Worm (Caenorhabditis elegans) whole organism, young adult: ENCODE results near the gene C54E4.4.

Source experiments
- B0019.2 ChIP-seq: fragments of 200-800 bp; sonication (Bioruptor generic); conservative IDR thresholded peaks from 2 replicates; pipeline ENCODE4 v1.3.6; 2022; ENCODE audit warnings: missing genetic modification reagents, missing genetic modification characterization, missing compliant biosample characterization
- B0035.1 ChIP-seq: sonication (generic microtip); optimal IDR thresholded peaks from 2 replicates; lab custom pipeline; 2016; ENCODE audit warnings: missing genetic modification characterization, mild to moderate bottlenecking, missing compliant biosample characterization, missing genotype, missing genetic modification reagents
- B0261.1 ChIP-seq: sonication (generic microtip); optimal IDR thresholded peaks from 2 replicates; lab custom pipeline; 2016; ENCODE audit warnings: mild to moderate bottlenecking, missing genetic modification characterization, moderate library complexity, missing compliant biosample characterization
- B0336.3 ChIP-seq: fragments of 200-800 bp; sonication (Bioruptor generic); IDR thresholded peaks from 2 replicates; pipeline ENCODE4 v1.3.6; 2022; ENCODE audit warnings: missing genetic modification characterization, missing compliant biosample characterization
- D2030.7 ChIP-seq: fragments of 200-800 bp; sonication (Bioruptor generic); IDR thresholded peaks from 2 replicates; pipeline ENCODE4 v1.3.6; 2022; ENCODE audit warnings: missing genetic modification reagents, missing genetic modification characterization, missing compliant biosample characterization
- F55B11.4 ChIP-seq: sonication (generic microtip); optimal IDR thresholded peaks from 2 replicates; lab custom pipeline; 2016; ENCODE audit warnings: missing compliant biosample characterization, missing genetic modification characterization, borderline replicate concordance; ENCODE audit not compliant: insufficient read depth
- F57A8.1 ChIP-seq: fragments of 200-800 bp; sonication (Bioruptor generic); optimal IDR thresholded peaks from 2 replicates; lab custom pipeline; 2018; ENCODE audit warnings: mild to moderate bottlenecking, missing genetic modification characterization, moderate library complexity, missing compliant biosample characterization
- K12H6.12 ChIP-seq: fragments of 200-800 bp; sonication (Bioruptor generic); optimal IDR thresholded peaks from 2 replicates; lab custom pipeline; 2018; ENCODE audit warnings: mild to moderate bottlenecking, missing genetic modification characterization, missing compliant biosample characterization
- T07F8.4 ChIP-seq: sonication (generic microtip); optimal IDR thresholded peaks from 2 replicates; lab custom pipeline; 2016; ENCODE audit warnings: mild to moderate bottlenecking, missing genetic modification characterization, moderate library complexity, missing compliant biosample characterization
- T26A5.8 ChIP-seq: sonication (generic microtip); optimal IDR thresholded peaks from 2 replicates; lab custom pipeline; 2016; ENCODE audit warnings: missing genetic modification characterization, missing compliant biosample characterization
- Y56A3A.18 ChIP-seq: fragments of 200-800 bp; sonication (Bioruptor generic); IDR thresholded peaks from 2 replicates; pipeline ENCODE4 v1.3.6; 2022; ENCODE audit warnings: missing genetic modification reagents, missing genetic modification characterization, missing compliant biosample characterization
- atf-7 ChIP-seq: sonication (generic microtip); optimal IDR thresholded peaks from 2 replicates; lab custom pipeline; 2017; ENCODE audit warnings: mild to moderate bottlenecking, missing genetic modification characterization, missing compliant biosample characterization
- attf-6 ChIP-seq: fragments of 200-800 bp; sonication (Bioruptor generic); IDR thresholded peaks from 2 replicates; pipeline ENCODE4 v1.3.6; 2022; ENCODE audit warnings: missing genetic modification reagents, missing genetic modification characterization, missing compliant biosample characterization
- bed-2 ChIP-seq: fragments of 200-800 bp; sonication (Bioruptor generic); IDR thresholded peaks from 2 replicates; pipeline ENCODE4 v1.3.6; 2022; ENCODE audit warnings: missing genetic modification reagents, missing genetic modification characterization, missing compliant biosample characterization
- ccch-3 ChIP-seq: fragments of 200-800 bp; sonication (Bioruptor generic); optimal IDR thresholded peaks from 2 replicates; lab custom pipeline; 2018; ENCODE audit warnings: mild to moderate bottlenecking, missing genetic modification characterization, missing compliant biosample characterization
- cebp-2 ChIP-seq: fragments of 200-800 bp; sonication (Bioruptor generic); IDR thresholded peaks from 2 replicates; pipeline ENCODE4 v1.3.6; 2022; ENCODE audit warnings: missing genetic modification characterization, missing compliant biosample characterization
- ceh-40 ChIP-seq: fragments of 200-800 bp; sonication (Bioruptor generic); IDR thresholded peaks from 2 replicates; pipeline ENCODE4 v1.3.6; 2022; ENCODE audit warnings: missing genetic modification characterization, missing compliant biosample characterization
- ceh-58 ChIP-seq: fragments of 200-800 bp; sonication (Bioruptor generic); IDR thresholded peaks from 2 replicates; pipeline ENCODE4 v1.3.6; 2022; ENCODE audit warnings: missing genetic modification characterization, missing compliant biosample characterization
- ceh-79 ChIP-seq: sonication (generic microtip); optimal IDR thresholded peaks from 2 replicates; lab custom pipeline; 2017; ENCODE audit warnings: mild to moderate bottlenecking, missing genetic modification characterization, missing compliant biosample characterization
- ceh-91 ChIP-seq: fragments of 200-800 bp; sonication (Bioruptor generic); IDR thresholded peaks from 2 replicates; pipeline ENCODE4 v1.3.6; 2022; ENCODE audit warnings: missing genetic modification reagents, missing genetic modification characterization, missing compliant biosample characterization
- chd-7 ChIP-seq: sonication (generic microtip); optimal IDR thresholded peaks from 2 replicates; lab custom pipeline; 2016; ENCODE audit warnings: mild to moderate bottlenecking, missing genetic modification characterization, moderate library complexity, missing compliant biosample characterization
- dox-1 ChIP-seq: fragments of 200-800 bp; sonication (Bioruptor generic); IDR thresholded peaks from 2 replicates; pipeline ENCODE4 v1.3.6; 2022; ENCODE audit warnings: missing genetic modification reagents, missing genetic modification characterization, missing compliant biosample characterization
- dpff-1 ChIP-seq: sonication (generic microtip); optimal IDR thresholded peaks from 2 replicates; lab custom pipeline; 2017; ENCODE audit warnings: mild to moderate bottlenecking, missing genetic modification characterization, missing compliant biosample characterization
- efl-1 ChIP-seq: fragments of 150-350 bp; optimal IDR thresholded peaks from 2 replicates; lab custom pipeline; 2014; ENCODE audit warnings: missing biosample characterization, missing genetic modification reagents, missing genetic modification characterization
- egrh-3 ChIP-seq: fragments of 200-800 bp; sonication (Bioruptor generic); IDR thresholded peaks from 2 replicates; pipeline ENCODE4 v1.3.6; 2022; ENCODE audit warnings: missing genetic modification reagents, missing genetic modification characterization, missing compliant biosample characterization
- him-1 ChIP-seq: sonication (generic microtip); optimal IDR thresholded peaks from 2 replicates; lab custom pipeline; 2016; ENCODE audit warnings: missing genotype, missing genetic modification reagents, missing genetic modification characterization, missing compliant biosample characterization
- hlh-26 ChIP-seq: fragments of 200-800 bp; sonication (Bioruptor generic); conservative IDR thresholded peaks from 2 replicates; pipeline ENCODE4 v1.3.6; 2022; ENCODE audit warnings: missing genetic modification reagents, missing genetic modification characterization, missing compliant biosample characterization
- hrde-1 ChIP-seq: sonication (generic microtip); optimal IDR thresholded peaks from 2 replicates; lab custom pipeline; 2016; ENCODE audit warnings: missing genetic modification characterization, mild to moderate bottlenecking, missing compliant biosample characterization, moderate library complexity, missing genotype, missing genetic modification reagents, borderline replicate concordance
- hsf-1 ChIP-seq: fragments of 200-800 bp; sonication (Bioruptor generic); IDR thresholded peaks from 2 replicates; pipeline ENCODE4 v1.3.6; 2022; ENCODE audit warnings: missing genetic modification reagents, missing genetic modification characterization, missing compliant biosample characterization
- lag-1 ChIP-seq: fragments of 200-800 bp; sonication (Bioruptor generic); IDR thresholded peaks from 2 replicates; pipeline ENCODE4 v1.3.6; 2022; ENCODE audit warnings: missing genetic modification reagents, missing genetic modification characterization, missing compliant biosample characterization
- let-526 ChIP-seq: fragments of 200-800 bp; sonication (Bioruptor generic); IDR thresholded peaks from 2 replicates; pipeline ENCODE4 v1.3.6; 2022; ENCODE audit warnings: missing genetic modification reagents, missing genetic modification characterization, missing compliant biosample characterization
- lin-26 ChIP-seq: fragments of 200-800 bp; sonication (Bioruptor generic); IDR thresholded peaks from 2 replicates; pipeline ENCODE4 v1.3.6; 2022; ENCODE audit warnings: missing genetic modification reagents, missing genetic modification characterization, missing compliant biosample characterization
- lin-40 ChIP-seq: sonication (generic microtip); optimal IDR thresholded peaks from 2 replicates; lab custom pipeline; 2016; ENCODE audit warnings: missing genetic modification characterization, mild to moderate bottlenecking, missing compliant biosample characterization, missing genotype, missing genetic modification reagents
- lsl-1 ChIP-seq: fragments of 200-800 bp; sonication (Bioruptor generic); optimal IDR thresholded peaks from 2 replicates; lab custom pipeline; 2018; ENCODE audit warnings: mild to moderate bottlenecking, missing genetic modification characterization, moderate library complexity, missing compliant biosample characterization
- madf-3 ChIP-seq: fragments of 200-800 bp; sonication (Bioruptor generic); IDR thresholded peaks from 2 replicates; pipeline ENCODE4 v1.3.6; 2022; ENCODE audit warnings: missing genetic modification reagents, missing genetic modification characterization, missing compliant biosample characterization
- madf-6 ChIP-seq: fragments of 200-800 bp; sonication (Bioruptor generic); IDR thresholded peaks from 2 replicates; pipeline ENCODE4 v1.3.6; 2022; ENCODE audit warnings: missing genetic modification reagents, missing genetic modification characterization, missing compliant biosample characterization
- mel-28 ChIP-seq: sonication (generic microtip); optimal IDR thresholded peaks from 2 replicates; lab custom pipeline; 2016; ENCODE audit warnings: borderline replicate concordance, mild to moderate bottlenecking, missing genetic modification characterization, missing compliant biosample characterization
- mes-4 ChIP-seq: sonication (generic microtip); optimal IDR thresholded peaks from 2 replicates; lab custom pipeline; 2016; ENCODE audit warnings: missing genotype, missing genetic modification characterization, missing compliant biosample characterization
- nfya-1 ChIP-seq: sonication (generic microtip); optimal IDR thresholded peaks from 2 replicates; lab custom pipeline; 2017; ENCODE audit warnings: antibody characterized with exemption, missing compliant biosample characterization, missing genetic modification characterization, borderline replicate concordance; ENCODE audit not compliant: insufficient read depth
- nfyb-1 ChIP-seq: fragments of 200-800 bp; sonication (Bioruptor generic); IDR thresholded peaks from 2 replicates; pipeline ENCODE4 v1.3.6; 2022; ENCODE audit warnings: missing genetic modification reagents, missing genetic modification characterization, missing compliant biosample characterization
- pha-4 ChIP-seq: fragments of 150-350 bp; sonication (generic microtip); optimal IDR thresholded peaks from 2 replicates; lab custom pipeline; 2014; ENCODE audit warnings: missing biosample characterization, missing genetic modification reagents, missing genetic modification characterization
- sdz-38 ChIP-seq: sonication (generic microtip); optimal IDR thresholded peaks from 2 replicates; lab custom pipeline; 2016; ENCODE audit warnings: missing genotype, missing genetic modification characterization, missing compliant biosample characterization
- sea-2 ChIP-seq: fragments of 200-800 bp; sonication (Bioruptor generic); IDR thresholded peaks from 2 replicates; pipeline ENCODE4 v1.3.6; 2022; ENCODE audit warnings: missing genetic modification characterization, missing compliant biosample characterization
- snpc-4 ChIP-seq, 5 experiments: fragments of 150-350 bp in 1 of 5; sonication (generic microtip) in 4 of 5; optimal IDR thresholded peaks; 2 replicates each; lab custom pipeline; 2014 to 2018; ENCODE audit warnings: missing genetic modification characterization in 5 of 5, missing biosample characterization in 3 of 5, antibody characterized with exemption in 2 of 5, mild to moderate bottlenecking in 2 of 5, missing compliant biosample characterization in 2 of 5, missing genotype in 2 of 5, moderate library complexity in 2 of 5, missing genetic modification reagents in 1 of 5
- tbp1 ChIP-seq: fragments of 200-800 bp; sonication (Bioruptor generic); optimal IDR thresholded peaks from 2 replicates; lab custom pipeline; 2018; ENCODE audit warnings: mild to moderate bottlenecking, missing genetic modification characterization, missing compliant biosample characterization
- tlf-1 ChIP-seq: fragments of 200-800 bp; sonication (Bioruptor generic); optimal IDR thresholded peaks from 2 replicates; lab custom pipeline; 2018; ENCODE audit warnings: mild to moderate bottlenecking, missing genetic modification characterization, missing compliant biosample characterization
- unc-130 ChIP-seq: sonication (generic microtip); optimal IDR thresholded peaks from 2 replicates; lab custom pipeline; 2016; ENCODE audit warnings: missing genetic modification reagents, missing genetic modification characterization, missing compliant biosample characterization
- unc-62 ChIP-seq: fragments of 150-350 bp; optimal IDR thresholded peaks from 2 replicates; lab custom pipeline; 2014; ENCODE audit warnings: missing biosample characterization, missing genetic modification reagents, missing genetic modification characterization
- ztf-18 ChIP-seq: sonication (generic microtip); optimal IDR thresholded peaks from 2 replicates; lab custom pipeline; 2016; ENCODE audit warnings: missing genotype, mild to moderate bottlenecking, missing genetic modification characterization, missing compliant biosample characterization

C54E4.4 gene

DNA sequence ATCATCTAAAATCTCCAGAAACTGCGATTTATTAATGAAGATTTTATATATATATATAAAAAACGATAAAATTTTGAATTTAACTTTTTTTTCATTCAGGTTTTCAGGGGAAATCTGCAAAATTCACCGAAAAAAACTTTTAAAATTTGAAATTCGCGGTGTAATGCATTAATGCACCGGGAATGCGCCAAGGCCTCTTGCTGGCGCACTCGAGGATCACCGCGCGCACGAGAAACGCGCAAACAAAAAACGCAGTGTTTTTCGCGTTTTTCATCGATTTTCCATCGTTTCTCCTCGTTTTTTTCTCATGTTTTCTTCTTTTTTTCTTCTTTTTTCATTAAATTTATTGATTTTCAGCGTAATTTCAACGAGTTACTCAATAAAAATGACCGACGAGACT lies 9.1 kb upstream of the C54E4.4 start, which contains the start of gene hrpu-2 (continued):
- TF ChIP-seq mes-4 (no peak), hsf-1 (no peak), let-526 (GFP tag; lab: Robert Waterston, UW) (no peak), ztf-18 (tag; lab: Kevin White, UChicago) (peak; percentile 96), K12H6.12 (peak; percentile 47), T07F8.4 (no peak), B0261.1 (tag; lab: Kevin White, UChicago) (no peak), B0035.1 (no peak), lin-26 (no peak), snpc-4 (GFP tag; optimal IDR thresholded peaks at IDR 0.05; lab: Kevin White, UChicago) (peak; percentile 6), snpc-4 (tag; optimal IDR thresholded peaks at IDR 0.05; lab: Kevin White, UChicago) (peak in 2 of 4 experiments; percentile 17 to 74), ccch-3 (no peak), unc-130 (GFP tag; lab: Kevin White, UChicago) (peak; percentile 13), chd-7 (tag; lab: Kevin White, UChicago) (peak; percentile 25), nfya-1 (tag; lab: Kevin White, UChicago) (no peak), ceh-58 (GFP tag; lab: Robert Waterston, UW) (no peak), efl-1 (GFP tag; lab: Kevin White, UChicago) (peak; percentile 78), unc-62 (no peak), tbp1 (GFP tag; lab: Kevin White, UChicago) (peak; percentile 56), him-1 (tag; lab: Kevin White, UChicago) (peak; percentile 26), lsl-1 (peak; percentile 30), atf-7 (tag; lab: Kevin White, UChicago) (peak; percentile 40), Y56A3A.18 (no peak), tlf-1 (GFP tag; lab: Kevin White, UChicago) (peak; percentile 47), dpff-1 (tag; lab: Kevin White, UChicago) (no peak), cebp-2 (no peak), B0336.3 (GFP tag; lab: Robert Waterston, UW) (peak; percentile 63), madf-6 (GFP tag; lab: Robert Waterston, UW) (peak; percentile 72), nfyb-1 (GFP tag; lab: Robert Waterston, UW) (0 out of 2 replicates have a peak, but pooled peaks have one; percentile 62), egrh-3 (GFP tag; lab: Robert Waterston, UW) (no peak), mel-28 (no peak), hrde-1 (tag; lab: Kevin White, UChicago) (peak; percentile 1), hlh-26 (no peak), lin-40 (tag; lab: Kevin White, UChicago) (peak; percentile 92), ceh-91 (GFP tag; lab: Robert Waterston, UW) (peak; percentile 57), F57A8.1 (GFP tag; lab: Kevin White, UChicago) (no peak), D2030.7 (GFP tag; lab: Robert Waterston, UW) (no peak; the same call in 1 of the 2 replicates), attf-6 (GFP tag; lab: Robert Waterston, UW) (no peak), dox-1 (GFP tag; lab: Robert Waterston, UW) (peak; percentile 93), ceh-40 (no peak), bed-2 (GFP tag; lab: Robert Waterston, UW) (no peak), pha-4 (tag; lab: Kevin White, UChicago) (no peak), sea-2 (GFP tag; lab: Robert Waterston, UW) (no peak), B0019.2 (GFP tag; lab: Robert Waterston, UW) (no peak), F55B11.4 (no peak), T26A5.8 (tag; lab: Kevin White, UChicago) (no peak), ceh-79 (tag; lab: Kevin White, UChicago) (no peak), lag-1 (GFP tag; lab: Robert Waterston, UW) (no peak), madf-3 (GFP tag; lab: Robert Waterston, UW) (no peak), sdz-38 (tag; lab: Kevin White, UChicago) (no peak)
